Worm (Caenorhabditis elegans) whole organism, L4/young adult: ENCODE data around the gene nlp-17.

Experiments
- W03F9.2 ChIP-seq: fragments of 150-350 bp; optimal IDR thresholded peaks from 2 replicates; lab custom pipeline; 2014; ENCODE audit warnings: missing biosample characterization, missing genetic modification characterization
- dao-5 ChIP-seq: sonication (generic microtip); optimal IDR thresholded peaks from 2 replicates; lab custom pipeline; 2016; ENCODE audit warnings: missing genotype, missing genetic modification characterization, moderate library complexity, missing compliant biosample characterization
- him-1 ChIP-seq: sonication (generic microtip); optimal IDR thresholded peaks from 2 replicates; lab custom pipeline; 2016; ENCODE audit warnings: missing genotype, missing genetic modification reagents, missing genetic modification characterization, missing compliant biosample characterization

ce11 chrIV:13508924-13509323, 3.4 kb upstream of the nlp-17 start, which contains the start of gene afmd-2:
- no peak for TF ChIP-seq W03F9.2 (tag; lab: Kevin White, UChicago)
- no peak for TF ChIP-seq him-1 (tag; lab: Kevin White, UChicago)
- TF ChIP-seq dao-5 (tag; lab: Kevin White, UChicago): no peak
